Worm (Caenorhabditis elegans) whole organism, midembryonic: ENCODE measurements around the gene T05A8.11.

Experiments used
- T22C8.4 ChIP-seq: fragments of 200-800 bp; sonication (Bioruptor generic); IDR thresholded peaks from 2 replicates; pipeline ENCODE4 v1.3.6; 2022; ENCODE audit warnings: missing genetic modification characterization, missing compliant biosample characterization
- cog-1 ChIP-seq: sonication (generic microtip); optimal IDR thresholded peaks from 2 replicates; lab custom pipeline; 2016; ENCODE audit warnings: missing genetic modification characterization, missing compliant biosample characterization
- flt-1 ChIP-seq: fragments of 200-800 bp; sonication (Bioruptor generic); IDR thresholded peaks from 2 replicates; pipeline ENCODE4 v1.3.6; 2022; ENCODE audit warnings: missing genetic modification characterization, missing compliant biosample characterization
- klf-2 ChIP-seq: fragments of 200-800 bp; sonication (Bioruptor generic); conservative IDR thresholded peaks from 2 replicates; pipeline ENCODE4 v1.3.6; 2022; ENCODE audit warnings: missing genetic modification reagents, missing genetic modification characterization, missing compliant biosample characterization
- med-1 ChIP-seq: sonication (generic microtip); optimal IDR thresholded peaks from 2 replicates; lab custom pipeline; 2017; ENCODE audit warnings: missing genetic modification characterization, mild to moderate bottlenecking, missing compliant biosample characterization, antibody characterized with exemption, missing genetic modification reagents; ENCODE audit not compliant: insufficient read depth
- ref-1 ChIP-seq: fragments of 200-800 bp; sonication (Bioruptor generic); conservative IDR thresholded peaks from 2 replicates; pipeline ENCODE4 v1.3.6; 2022; ENCODE audit warnings: missing genetic modification reagents, missing genetic modification characterization, missing compliant biosample characterization
- tab-1 ChIP-seq: fragments of 200-800 bp; sonication (Bioruptor generic); IDR thresholded peaks from 2 replicates; pipeline ENCODE4 v1.3.6; 2022; ENCODE audit warnings: missing genetic modification characterization, missing compliant biosample characterization
- ztf-23 ChIP-seq: fragments of 200-800 bp; sonication (Bioruptor generic); IDR thresholded peaks from 2 replicates; pipeline ENCODE4 v1.3.6; 2022; ENCODE audit warnings: missing genetic modification reagents, missing genetic modification characterization, missing compliant biosample characterization
- ztf-29 ChIP-seq: fragments of 200-800 bp; sonication (Bioruptor generic); IDR thresholded peaks from 2 replicates; pipeline ENCODE4 v1.3.6; 2022; ENCODE audit warnings: missing genetic modification reagents, missing genetic modification characterization, missing compliant biosample characterization

The T05A8.11 gene

DNA sequence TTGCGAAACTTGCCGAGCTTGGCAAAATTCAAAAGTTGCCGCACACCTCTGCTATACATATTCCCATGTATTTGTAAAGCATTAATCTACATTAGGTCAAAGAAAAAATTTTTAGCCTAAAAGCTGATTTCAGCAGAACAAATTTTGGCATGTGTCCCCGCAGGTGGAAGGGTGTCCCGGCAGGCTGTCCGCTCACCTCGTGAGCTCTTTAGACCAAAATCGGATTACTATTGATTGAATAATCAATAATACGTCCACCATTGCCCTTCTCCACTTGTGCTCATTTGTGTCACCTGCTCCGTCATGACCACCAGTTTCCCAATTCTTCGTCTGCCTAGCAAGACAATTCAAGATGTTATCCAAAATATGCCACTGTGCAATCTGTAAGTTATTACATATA is 33.0 kb upstream of the T05A8.11 start, which contains the start of gene fbxb-107:
Gene fbxb-107 (plus strand): TSS at position 297 of the 400 bp plus-strand sequence.
- TF ChIP-seq ref-1 (GFP tag; lab: Robert Waterston, UW) (no peak), flt-1 (GFP tag; lab: Robert Waterston, UW) (no peak), ztf-23 (GFP tag; lab: Robert Waterston, UW) (no peak), T22C8.4 (peak; percentile 18; the same call in 1 of the 2 replicates)

- TF ChIP-seq ztf-23 (GFP tag; lab: Robert Waterston, UW) (no peak), med-1 (GFP tag; lab: Kevin White, UChicago) (no peak), flt-1 (GFP tag; lab: Robert Waterston, UW) (no peak), klf-2 (no peak), cog-1 (no peak), tab-1 (GFP tag; lab: Robert Waterston, UW) (no peak), ref-1 (GFP tag; lab: Robert Waterston, UW) (no peak), ztf-29 (GFP tag; lab: Robert Waterston, UW) (no peak), T22C8.4 (no peak)
Measured at ce11 chrII:2757954-2758353, 32.5 kb upstream of the T05A8.11 start, which contains the start of gene F29A7.8. Gene F29A7.8, minus strand, starts transcription at chrII:2758054.

DNA sequence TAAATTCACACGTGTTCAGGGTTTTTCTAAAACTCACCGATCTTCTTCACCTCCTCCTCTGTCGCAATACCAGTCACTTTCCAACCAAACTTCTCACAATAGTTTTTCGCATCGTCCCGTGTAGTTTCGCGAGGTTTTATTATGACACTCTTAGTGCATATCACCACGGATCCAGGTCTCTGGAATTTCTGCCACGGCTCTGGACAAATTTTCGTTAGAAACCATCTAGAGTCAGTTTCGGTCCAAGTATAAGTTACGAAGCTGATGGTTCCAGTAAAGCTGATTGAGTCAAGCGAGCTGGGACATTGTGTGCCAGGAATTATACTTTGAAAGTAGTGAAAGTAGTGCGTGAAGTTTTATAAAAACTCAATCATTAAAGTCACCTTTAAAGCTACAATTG is 30.9 kb upstream of the T05A8.11 start:
- TF ChIP-seq ztf-29 (GFP tag; lab: Robert Waterston, UW) (no peak), tab-1 (GFP tag; lab: Robert Waterston, UW) (no peak), ztf-23 (GFP tag; lab: Robert Waterston, UW) (no peak), cog-1 (no peak), flt-1 (GFP tag; lab: Robert Waterston, UW) (no peak), ref-1 (GFP tag; lab: Robert Waterston, UW) (no peak), klf-2 (no peak), T22C8.4 (no peak), med-1 (GFP tag; lab: Kevin White, UChicago) (no peak)

ce11 chrII:2754595-2754994 is 29.1 kb upstream of the T05A8.11 start:
- TF ChIP-seq ref-1 (GFP tag; lab: Robert Waterston, UW) (no peak), flt-1 (GFP tag; lab: Robert Waterston, UW) (no peak), T22C8.4 (no peak), tab-1 (GFP tag; lab: Robert Waterston, UW) (no peak), med-1 (GFP tag; lab: Kevin White, UChicago) (no peak)

ce11 chrII:2752999-2753398 is 27.5 kb upstream of the T05A8.11 start, which contains the start of gene F29A7.3:
Gene F29A7.3, plus strand, starts transcription at chrII:2753299.
- no peak for TF ChIP-seq ztf-23 (GFP tag; lab: Robert Waterston, UW)
- TF ChIP-seq T22C8.4, result no peak
- TF ChIP-seq med-1 (GFP tag; lab: Kevin White, UChicago), result no peak
- no peak for TF ChIP-seq ref-1 (GFP tag; lab: Robert Waterston, UW)
- no peak for TF ChIP-seq tab-1 (GFP tag; lab: Robert Waterston, UW)
- no peak for TF ChIP-seq cog-1
- no peak for TF ChIP-seq ztf-29 (GFP tag; lab: Robert Waterston, UW)
- no peak for TF ChIP-seq klf-2
- no peak for TF ChIP-seq flt-1 (GFP tag; lab: Robert Waterston, UW)

- TF ChIP-seq ref-1 (GFP tag; lab: Robert Waterston, UW) (no peak), ztf-29 (GFP tag; lab: Robert Waterston, UW) (no peak), tab-1 (GFP tag; lab: Robert Waterston, UW) (no peak), flt-1 (GFP tag; lab: Robert Waterston, UW) (peak; percentile 65), T22C8.4 (no peak), cog-1 (peak; percentile 20), klf-2 (no peak), ztf-23 (GFP tag; lab: Robert Waterston, UW) (peak; percentile 72; the same call in 1 of the 2 replicates), med-1 (GFP tag; lab: Kevin White, UChicago) (no peak)
Measured at ce11 chrII:2752536-2752935, 27.1 kb upstream of the T05A8.11 start, which contains the start of gene F29A7.6. Gene F29A7.6, minus strand, starts transcription at chrII:2752611.

DNA sequence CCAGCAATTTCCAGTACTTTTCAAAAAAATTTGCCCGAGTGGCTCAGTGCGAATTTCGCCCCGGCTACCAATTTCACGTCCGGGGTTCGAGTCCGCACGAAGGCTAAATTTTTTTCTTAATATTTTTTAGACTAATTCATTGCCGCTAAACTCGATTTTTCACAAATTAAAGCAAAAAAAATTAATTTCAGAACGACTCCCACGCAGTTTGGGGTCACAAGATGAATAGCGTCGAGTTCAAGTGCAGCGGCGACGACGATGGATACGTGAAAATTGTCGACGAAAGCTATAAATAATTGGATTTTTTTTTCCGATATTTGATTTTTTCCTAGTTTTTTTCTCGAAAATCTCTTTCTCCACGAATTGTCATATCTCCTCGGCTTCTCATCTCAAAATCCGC is 25.8 kb upstream of the T05A8.11 start:
- TF ChIP-seq med-1 (GFP tag; lab: Kevin White, UChicago) (no peak), klf-2 (no peak), flt-1 (GFP tag; lab: Robert Waterston, UW) (no peak), tab-1 (GFP tag; lab: Robert Waterston, UW) (no peak)

DNA sequence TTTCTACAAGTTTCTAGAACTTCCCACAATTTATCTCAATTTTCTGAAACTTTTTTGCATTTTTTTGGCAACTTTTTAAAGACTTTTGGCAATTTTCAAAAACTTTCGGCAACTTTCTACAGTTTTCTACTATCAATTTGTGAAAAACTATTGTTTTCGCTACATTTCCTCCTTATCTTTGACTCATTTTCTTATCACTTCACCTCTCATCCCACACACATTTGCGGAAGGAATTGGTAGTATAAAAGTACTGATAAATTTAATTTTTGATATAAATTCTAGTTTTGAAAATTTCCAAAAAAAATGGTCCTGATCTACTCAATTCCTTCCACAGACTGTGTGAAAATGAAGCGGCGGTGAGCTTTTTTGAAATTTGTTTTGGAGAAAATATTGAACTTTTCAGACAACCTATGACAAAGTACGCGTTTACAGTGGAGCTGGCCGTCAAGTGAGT is 24.2 kb upstream of the T05A8.11 start, which contains the start of gene F29A7.4:
Gene F29A7.4 (plus strand): TSS at position 404 of the 454 bp plus-strand sequence.
- TF ChIP-seq ztf-29 (GFP tag; lab: Robert Waterston, UW), result no peak
- no peak for TF ChIP-seq klf-2
- no peak for TF ChIP-seq ref-1 (GFP tag; lab: Robert Waterston, UW)
- TF ChIP-seq tab-1 (GFP tag; lab: Robert Waterston, UW), result no peak
- TF ChIP-seq T22C8.4, result no peak
- TF ChIP-seq flt-1 (GFP tag; lab: Robert Waterston, UW), result no peak
- TF ChIP-seq cog-1, result no peak
- no peak for TF ChIP-seq med-1 (GFP tag; lab: Kevin White, UChicago)
- no peak for TF ChIP-seq ztf-23 (GFP tag; lab: Robert Waterston, UW)

DNA sequence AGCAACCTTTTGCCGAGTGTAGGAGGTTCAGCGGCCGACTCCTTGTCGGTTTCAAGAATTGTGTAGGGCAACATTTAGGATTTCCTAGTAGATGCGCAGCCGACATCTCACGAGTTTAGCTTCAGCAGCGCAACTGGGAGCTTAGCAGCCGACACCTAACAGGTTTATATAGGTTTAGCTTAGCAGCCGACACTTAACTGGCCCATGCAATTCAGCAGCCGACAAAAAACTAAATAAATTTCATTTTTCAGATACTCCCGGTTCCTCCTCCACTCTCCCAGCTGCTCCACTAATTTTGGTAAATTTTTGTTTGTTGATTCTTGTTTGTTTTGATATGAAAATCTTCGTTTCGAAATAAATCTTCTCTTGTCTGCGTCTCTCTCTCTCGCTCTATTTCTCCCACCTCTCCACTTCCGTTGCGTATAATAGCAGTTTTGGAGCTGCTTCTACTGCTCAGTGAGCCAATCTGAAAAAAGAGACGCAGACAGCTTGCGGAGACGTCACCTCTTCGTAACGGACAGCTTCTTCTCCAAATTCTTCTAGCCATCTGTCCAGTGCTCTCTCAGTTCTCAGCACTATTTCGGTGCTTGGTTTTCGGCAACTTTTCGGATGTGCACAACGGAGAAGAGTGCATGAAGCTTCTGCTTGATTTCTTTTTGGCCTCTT is 22.6 kb upstream of the T05A8.11 start:
- no peak for TF ChIP-seq T22C8.4
- TF ChIP-seq cog-1, result no peak
- no peak for TF ChIP-seq ztf-29 (GFP tag; lab: Robert Waterston, UW)
- no peak for TF ChIP-seq klf-2
- no peak for TF ChIP-seq med-1 (GFP tag; lab: Kevin White, UChicago)
- no peak for TF ChIP-seq ztf-23 (GFP tag; lab: Robert Waterston, UW)
- no peak for TF ChIP-seq ref-1 (GFP tag; lab: Robert Waterston, UW)
- TF ChIP-seq flt-1 (GFP tag; lab: Robert Waterston, UW), result no peak
- TF ChIP-seq tab-1 (GFP tag; lab: Robert Waterston, UW), result no peak
